Worm (Caenorhabditis elegans): ENCODE results near the gene srw-36.

Gene srw-36

DNA sequence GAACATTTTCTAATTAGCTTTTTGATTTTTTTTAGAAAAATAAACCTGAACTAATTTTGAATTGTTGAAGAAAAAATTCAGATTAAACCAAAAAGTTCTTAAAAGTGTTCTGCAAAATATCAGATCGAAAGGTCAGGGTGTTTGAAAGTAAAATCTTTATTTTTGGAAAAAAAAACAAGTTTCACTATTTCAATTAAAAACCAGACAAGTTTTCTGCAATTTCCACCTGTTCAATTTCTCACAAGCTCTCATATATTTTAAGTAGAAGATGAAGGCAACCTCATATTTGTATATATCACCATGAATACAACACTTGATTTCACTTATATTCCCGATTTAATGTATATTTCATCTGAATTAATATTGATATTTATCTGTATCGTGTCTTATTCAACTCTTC lies 4.2 kb downstream of the srw-36 start, which contains the start of gene srz-102:
TSS of gene srz-102 (plus strand) at position 301 of the 400 bp plus-strand sequence.
- TF ChIP-seq ceh-43 (GFP tag; optimal IDR thresholded peaks at IDR 0.05): no peak
- TF ChIP-seq tbx-8 (GFP tag; optimal IDR thresholded peaks at IDR 0.05): no peak

DNA sequence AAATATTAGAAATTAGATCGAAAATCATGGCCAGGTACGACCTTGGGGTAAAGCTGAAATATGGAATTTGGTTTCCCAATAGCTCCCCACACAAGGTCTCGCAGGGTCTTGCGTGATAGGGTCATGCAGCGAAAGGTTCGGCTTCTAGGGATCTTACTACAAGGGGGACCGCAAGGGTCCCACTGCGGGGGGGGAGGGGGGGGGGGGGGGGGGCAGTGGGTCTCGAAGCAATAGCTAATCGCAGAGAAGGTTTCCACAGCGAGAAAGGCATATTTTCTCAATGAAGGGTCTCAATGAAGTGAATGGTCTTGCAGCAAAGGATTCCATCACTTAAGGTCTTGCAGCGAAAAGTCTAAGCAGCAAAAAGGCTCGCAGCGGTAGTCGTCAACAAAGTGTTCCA lies 10.0 kb downstream of the srw-36 start:
- no peak for TF ChIP-seq tbx-8 (GFP tag; optimal IDR thresholded peaks at IDR 0.05)
- TF ChIP-seq sem-2 (GFP tag; optimal IDR thresholded peaks at IDR 0.05): no peak
- no peak for TF ChIP-seq ceh-39 (tag; optimal IDR thresholded peaks at IDR 0.05)
- TF ChIP-seq unc-39 (tag; optimal IDR thresholded peaks at IDR 0.05): no peak
- no peak for TF ChIP-seq unc-62 (GFP tag; optimal IDR thresholded peaks at IDR 0.05)
- TF ChIP-seq bed-3 (GFP tag; optimal IDR thresholded peaks at IDR 0.05): no peak
- no peak for TF ChIP-seq ces-1 (GFP tag; optimal IDR thresholded peaks at IDR 0.05)
- no peak for TF ChIP-seq ham-2 (GFP tag; optimal IDR thresholded peaks at IDR 0.05)
- no peak for TF ChIP-seq lin-13 (tag; optimal IDR thresholded peaks at IDR 0.05)
- no peak for TF ChIP-seq M03D4.4 (tag; optimal IDR thresholded peaks at IDR 0.05)
- no peak for TF ChIP-seq cnd-1 (tag; optimal IDR thresholded peaks at IDR 0.05)
- no peak for TF ChIP-seq lin-32 (GFP tag; optimal IDR thresholded peaks at IDR 0.05)
- TF ChIP-seq hlh-1 (tag; optimal IDR thresholded peaks at IDR 0.05): no peak
- no peak for TF ChIP-seq drap-1 (GFP tag; optimal IDR thresholded peaks at IDR 0.05)
- no peak for TF ChIP-seq mep-1 (tag; optimal IDR thresholded peaks at IDR 0.05)
- no peak for TF ChIP-seq snpc-4 (tag; optimal IDR thresholded peaks at IDR 0.05)
- TF ChIP-seq mab-5 (tag; optimal IDR thresholded peaks at IDR 0.05): no peak
- TF ChIP-seq nhr-28 (tag; optimal IDR thresholded peaks at IDR 0.05): no peak

DNA sequence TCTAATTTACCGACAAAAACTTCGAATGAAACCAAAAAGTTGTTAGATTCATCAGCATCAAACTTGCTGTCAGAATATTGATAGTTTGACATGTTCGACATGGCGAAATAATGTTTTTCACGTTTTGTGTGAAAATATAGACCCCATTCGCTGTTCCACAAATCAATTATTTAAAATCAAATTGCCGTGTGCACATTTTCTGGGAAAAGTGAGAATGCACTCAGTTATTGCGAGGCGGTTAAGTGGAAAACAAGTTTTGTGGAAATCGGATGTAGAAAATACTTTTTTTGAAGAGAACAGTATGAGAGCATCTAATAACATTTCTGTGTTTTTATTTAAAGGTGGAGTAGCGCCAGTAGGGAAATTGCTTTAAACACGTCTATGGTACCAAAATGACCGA lies 10.7 kb downstream of the srw-36 start, which contains the start of gene srw-42:
TSS of gene srw-42 (minus strand) at position 101 of the 400 bp plus-strand sequence.
- TF ChIP-seq unc-62 (GFP tag; optimal IDR thresholded peaks at IDR 0.05) (no peak), ceh-83 (GFP tag; optimal IDR thresholded peaks at IDR 0.05) (no peak), mab-5 (tag; optimal IDR thresholded peaks at IDR 0.05) (no peak), sem-2 (GFP tag; optimal IDR thresholded peaks at IDR 0.05) (no peak), M03D4.4 (tag; optimal IDR thresholded peaks at IDR 0.05) (no peak), bed-3 (GFP tag; optimal IDR thresholded peaks at IDR 0.05) (no peak), ham-2 (GFP tag; optimal IDR thresholded peaks at IDR 0.05) (no peak), lsy-2 (tag; optimal IDR thresholded peaks at IDR 0.05) (no peak), nhr-76 (tag; optimal IDR thresholded peaks at IDR 0.05) (no peak), elt-3 (tag; optimal IDR thresholded peaks at IDR 0.05) (no peak), snpc-4 (tag; optimal IDR thresholded peaks at IDR 0.05) (no peak), tbx-8 (GFP tag; optimal IDR thresholded peaks at IDR 0.05) (no peak), mep-1 (tag; optimal IDR thresholded peaks at IDR 0.05) (no peak), unc-39 (tag; optimal IDR thresholded peaks at IDR 0.05) (no peak), blmp-1 (tag; optimal IDR thresholded peaks at IDR 0.05) (no peak)

DNA sequence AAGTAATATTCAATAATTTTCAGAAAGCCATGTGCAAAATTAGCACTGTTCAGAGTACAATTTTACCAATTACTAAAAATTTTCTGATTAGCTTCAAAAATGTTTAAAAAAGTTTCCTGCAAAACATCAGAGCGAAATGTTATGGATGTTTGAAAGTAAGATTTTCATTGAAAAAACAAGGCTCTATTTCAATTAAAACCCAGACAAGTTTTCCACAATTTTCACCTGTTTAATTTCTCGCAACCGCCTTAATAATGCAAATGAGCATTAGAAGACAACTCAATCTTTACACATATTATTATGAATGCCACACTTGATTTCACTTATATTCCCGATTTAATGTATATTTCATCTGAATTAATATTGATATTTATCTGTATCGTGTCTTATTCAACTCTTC lies 11.6 kb downstream of the srw-36 start, which contains the start of gene srz-101:
TSS of gene srz-101 (plus strand) at position 301 of the 400 bp plus-strand sequence.
- no peak for TF ChIP-seq flh-1 (GFP tag; optimal IDR thresholded peaks at IDR 0.05)
- TF ChIP-seq unc-62 (GFP tag; optimal IDR thresholded peaks at IDR 0.05): no peak
- no peak for TF ChIP-seq cnd-1 (tag; optimal IDR thresholded peaks at IDR 0.05)
- no peak for TF ChIP-seq nhr-28 (tag; optimal IDR thresholded peaks at IDR 0.05)
- TF ChIP-seq bed-3 (GFP tag; optimal IDR thresholded peaks at IDR 0.05): no peak
- no peak for TF ChIP-seq sptf-1 (tag; optimal IDR thresholded peaks at IDR 0.05)
- TF ChIP-seq snpc-4 (tag; optimal IDR thresholded peaks at IDR 0.05): no peak
- no peak for TF ChIP-seq zip-8 (tag; optimal IDR thresholded peaks at IDR 0.05)
- no peak for TF ChIP-seq ces-1 (GFP tag; optimal IDR thresholded peaks at IDR 0.05)
- no peak for TF ChIP-seq pha-4 (tag; optimal IDR thresholded peaks at IDR 0.05)
- TF ChIP-seq lin-32 (GFP tag; optimal IDR thresholded peaks at IDR 0.05): no peak
- TF ChIP-seq lsy-2 (tag; optimal IDR thresholded peaks at IDR 0.05): no peak
- no peak for TF ChIP-seq sem-2 (GFP tag; optimal IDR thresholded peaks at IDR 0.05)
- TF ChIP-seq ceh-39 (tag; optimal IDR thresholded peaks at IDR 0.05): no peak
- no peak for TF ChIP-seq unc-39 (tag; optimal IDR thresholded peaks at IDR 0.05)
- TF ChIP-seq elt-1 (tag; optimal IDR thresholded peaks at IDR 0.05; ENCODE audit: borderline replicate concordance, insufficient read depth): no peak

DNA sequence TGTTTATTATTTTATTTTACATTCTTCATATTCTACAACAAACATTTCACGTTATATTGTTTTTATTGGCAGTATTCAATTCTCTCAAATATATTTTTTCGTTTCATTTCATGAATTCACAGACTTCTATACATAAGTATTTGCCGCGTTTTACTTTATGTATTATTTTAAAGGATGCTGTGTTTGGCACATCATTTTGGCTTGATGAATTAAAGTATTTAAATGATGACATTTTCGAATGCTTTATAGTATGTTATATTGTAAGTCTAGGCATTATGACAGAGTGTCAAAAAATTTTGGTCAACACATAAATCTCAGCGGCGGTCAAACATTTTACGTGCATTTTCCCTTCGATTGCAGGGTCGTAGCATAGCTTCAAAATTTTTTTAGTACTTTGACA lies 12.5 kb downstream of the srw-36 start:
- TF ChIP-seq sem-2 (GFP tag; optimal IDR thresholded peaks at IDR 0.05) (no peak), ces-1 (GFP tag; optimal IDR thresholded peaks at IDR 0.05) (no peak), hlh-1 (tag; optimal IDR thresholded peaks at IDR 0.05) (no peak), nhr-237 (tag; optimal IDR thresholded peaks at IDR 0.05) (no peak), elt-3 (tag; optimal IDR thresholded peaks at IDR 0.05) (no peak)

All from whole organism, mixed stage, embryonic.